Worm (Caenorhabditis elegans) whole organism, mixed stage, embryonic: ENCODE measurements around the gene cest-16.

Experiments used
- M03D4.4 ChIP-seq: sonication (generic microtip); optimal IDR thresholded peaks from 2 replicates; lab custom pipeline; 2017; ENCODE audit warnings: mild to moderate bottlenecking, missing genetic modification characterization, missing compliant biosample characterization
- bed-3 ChIP-seq: fragments of 200-800 bp; sonication (Bioruptor generic); optimal IDR thresholded peaks from 3 replicates; lab custom pipeline; 2018; ENCODE audit warnings: mild to moderate bottlenecking, missing genetic modification characterization, moderate library complexity, missing compliant biosample characterization
- ceh-39 ChIP-seq: fragments of 150-350 bp; optimal IDR thresholded peaks from 2 replicates; lab custom pipeline; 2014; ENCODE audit warnings: missing biosample characterization, missing genetic modification characterization
- ceh-43 ChIP-seq: fragments of 200-800 bp; sonication (Bioruptor generic); optimal IDR thresholded peaks from 2 replicates; lab custom pipeline; 2018; ENCODE audit warnings: mild to moderate bottlenecking, missing genetic modification characterization, moderate library complexity, missing compliant biosample characterization
- ceh-83 ChIP-seq: fragments of 200-800 bp; sonication (Bioruptor generic); optimal IDR thresholded peaks from 2 replicates; lab custom pipeline; 2018; ENCODE audit warnings: mild to moderate bottlenecking, missing genetic modification characterization, missing compliant biosample characterization
- ces-1 ChIP-seq: fragments of 150-350 bp; optimal IDR thresholded peaks from 2 replicates; lab custom pipeline; 2014; ENCODE audit warnings: missing biosample characterization, missing genetic modification reagents, missing genetic modification characterization
- cnd-1 ChIP-seq: fragments of 200-800 bp; sonication (Bioruptor generic); optimal IDR thresholded peaks from 2 replicates; lab custom pipeline; 2018; ENCODE audit warnings: mild to moderate bottlenecking, missing genetic modification characterization, missing compliant biosample characterization
- drap-1 ChIP-seq: fragments of 200-800 bp; sonication (Bioruptor generic); optimal IDR thresholded peaks from 3 replicates; lab custom pipeline; 2018; ENCODE audit warnings: mild to moderate bottlenecking, missing genetic modification characterization, missing compliant biosample characterization
- elt-3 ChIP-seq: fragments of 150-350 bp; optimal IDR thresholded peaks from 2 replicates; lab custom pipeline; 2014; ENCODE audit warnings: missing biosample characterization, missing genetic modification characterization
- flh-1 ChIP-seq: fragments of 200-800 bp; sonication (Bioruptor generic); optimal IDR thresholded peaks from 2 replicates; lab custom pipeline; 2018; ENCODE audit warnings: mild to moderate bottlenecking, missing genetic modification characterization, moderate library complexity, missing compliant biosample characterization
- ham-2 ChIP-seq: fragments of 200-800 bp; sonication (Bioruptor generic); optimal IDR thresholded peaks from 2 replicates; lab custom pipeline; 2018; ENCODE audit warnings: mild to moderate bottlenecking, missing genetic modification characterization, missing compliant biosample characterization
- hlh-1 ChIP-seq: fragments of 150-350 bp; optimal IDR thresholded peaks from 2 replicates; lab custom pipeline; 2014; ENCODE audit warnings: missing biosample characterization, missing genetic modification reagents, missing genetic modification characterization
- lin-13 ChIP-seq: fragments of 150-350 bp; optimal IDR thresholded peaks from 2 replicates; lab custom pipeline; 2014; ENCODE audit warnings: missing biosample characterization, missing genetic modification characterization
- lin-32 ChIP-seq: fragments of 200-800 bp; sonication (Bioruptor generic); optimal IDR thresholded peaks from 2 replicates; lab custom pipeline; 2018; ENCODE audit warnings: mild to moderate bottlenecking, missing genetic modification characterization, missing compliant biosample characterization
- lsy-2 ChIP-seq: fragments of 150-350 bp; optimal IDR thresholded peaks from 2 replicates; lab custom pipeline; 2014; ENCODE audit warnings: missing biosample characterization, missing genetic modification characterization
- mab-5 ChIP-seq: fragments of 150-350 bp; optimal IDR thresholded peaks from 2 replicates; lab custom pipeline; 2014; ENCODE audit warnings: missing biosample characterization, missing genetic modification characterization
- mep-1 ChIP-seq: fragments of 150-350 bp; optimal IDR thresholded peaks from 2 replicates; lab custom pipeline; 2017; ENCODE audit warnings: missing biosample characterization, missing genetic modification reagents, missing genetic modification characterization, inconsistent platforms
- mls-2 ChIP-seq: sonication (generic microtip); optimal IDR thresholded peaks from 2 replicates; lab custom pipeline; 2016; ENCODE audit warnings: mild to moderate bottlenecking, missing genetic modification characterization, moderate library complexity, missing compliant biosample characterization
- nhr-12 ChIP-seq: fragments of 150-350 bp; optimal IDR thresholded peaks from 2 replicates; lab custom pipeline; 2014; ENCODE audit warnings: missing biosample characterization, missing genetic modification characterization
- nhr-237 ChIP-seq: fragments of 150-350 bp; optimal IDR thresholded peaks from 2 replicates; lab custom pipeline; 2014; ENCODE audit warnings: missing biosample characterization, missing genetic modification characterization
- nhr-76 ChIP-seq: sonication (generic microtip); optimal IDR thresholded peaks from 2 replicates; lab custom pipeline; 2017; ENCODE audit warnings: missing biosample characterization, missing genetic modification characterization
- pha-4 ChIP-seq: fragments of 150-350 bp; optimal IDR thresholded peaks from 2 replicates; lab custom pipeline; 2018; ENCODE audit warnings: missing biosample characterization, missing genetic modification reagents, missing genetic modification characterization
- snpc-4 ChIP-seq: fragments of 150-350 bp; optimal IDR thresholded peaks from 2 replicates; lab custom pipeline; 2014; ENCODE audit warnings: missing biosample characterization, missing genetic modification characterization
- sptf-1 ChIP-seq: sonication (generic microtip); optimal IDR thresholded peaks from 2 replicates; lab custom pipeline; 2017; ENCODE audit warnings: mild to moderate bottlenecking, missing genetic modification characterization, moderate library complexity, missing compliant biosample characterization
- tbx-8 ChIP-seq: fragments of 200-800 bp; sonication (Bioruptor generic); optimal IDR thresholded peaks from 2 replicates; lab custom pipeline; 2018; ENCODE audit warnings: mild to moderate bottlenecking, missing genetic modification characterization, moderate library complexity, missing compliant biosample characterization
- unc-120 ChIP-seq: sonication (generic microtip); optimal IDR thresholded peaks from 2 replicates; lab custom pipeline; 2017; ENCODE audit warnings: missing genetic modification characterization, missing compliant biosample characterization; ENCODE audit not compliant: poor library complexity, severe bottlenecking
- unc-39 ChIP-seq: fragments of 150-350 bp; optimal IDR thresholded peaks from 2 replicates; lab custom pipeline; 2014; ENCODE audit warnings: missing biosample characterization, missing genetic modification characterization
- unc-62 ChIP-seq: fragments of 150-350 bp; optimal IDR thresholded peaks from 2 replicates; lab custom pipeline; 2014; ENCODE audit warnings: missing biosample characterization, missing genetic modification reagents, missing genetic modification characterization
- zip-8 ChIP-seq: fragments of 150-350 bp; optimal IDR thresholded peaks from 2 replicates; lab custom pipeline; 2014; ENCODE audit warnings: missing biosample characterization, missing genetic modification characterization
- ztf-11 ChIP-seq: fragments of 150-350 bp; optimal IDR thresholded peaks from 2 replicates; lab custom pipeline; 2014; ENCODE audit warnings: missing biosample characterization, missing genetic modification characterization

cest-16 gene

DNA sequence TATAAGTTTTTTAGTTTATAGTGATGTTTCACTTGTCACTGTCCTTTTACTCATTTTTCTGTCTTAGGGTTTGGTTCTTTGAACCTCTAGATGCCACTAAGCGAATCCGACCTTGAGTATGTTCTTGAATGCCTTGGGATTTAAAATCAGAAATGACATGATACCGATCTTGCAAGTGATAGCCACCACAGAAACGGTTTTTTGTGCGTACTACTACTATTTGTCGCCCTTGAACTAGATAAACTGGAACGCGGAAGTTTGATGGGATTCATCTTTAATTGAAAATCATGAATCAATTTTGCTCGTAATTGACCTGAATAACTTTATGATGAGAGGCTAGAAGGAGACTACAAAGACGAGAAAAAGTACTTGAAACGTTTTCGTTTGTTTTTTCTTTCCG, 19.1 kb downstream of the cest-16 start:
- TF ChIP-seq ztf-11 (no peak), drap-1 (GFP tag; lab: Kevin White, UChicago) (no peak), lin-13 (tag; lab: Kevin White, UChicago) (no peak), mls-2 (tag; lab: Kevin White, UChicago) (no peak), snpc-4 (tag; lab: Kevin White, UChicago) (no peak), lsy-2 (tag; lab: Kevin White, UChicago) (no peak), ces-1 (GFP tag; lab: Kevin White, UChicago) (no peak), M03D4.4 (no peak), flh-1 (GFP tag; lab: Kevin White, UChicago) (no peak), ham-2 (no peak), nhr-12 (tag; lab: Kevin White, UChicago) (no peak), mep-1 (no peak), unc-62 (GFP tag; lab: Kevin White, UChicago) (no peak), ceh-39 (tag; lab: Kevin White, UChicago) (no peak)

DNA sequence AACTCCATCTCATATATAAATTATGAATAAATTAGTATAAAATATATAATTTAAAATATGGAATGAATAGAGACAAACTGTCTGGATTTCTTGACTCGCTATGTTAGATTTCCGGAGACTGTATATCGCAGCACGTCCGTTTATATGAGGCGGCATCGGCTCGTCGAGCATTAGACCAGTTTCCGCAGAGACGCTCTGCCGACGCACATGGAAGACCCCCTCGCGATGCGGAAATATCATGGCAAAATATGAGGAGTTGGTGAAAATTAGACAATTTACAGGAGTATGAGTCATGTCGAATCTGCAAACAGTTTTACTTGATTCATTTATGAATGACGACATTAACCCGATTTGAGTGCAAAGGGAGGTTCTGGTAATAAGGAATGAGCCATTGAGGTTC, 19.8 kb downstream of the cest-16 start, which contains the start of gene chtb-3:
TSS of gene chtb-3 (minus strand) at position 101 of the 400 bp plus-strand sequence.
- TF ChIP-seq hlh-1 (no peak), nhr-12 (tag; lab: Kevin White, UChicago) (no peak), mls-2 (tag; lab: Kevin White, UChicago) (no peak), lsy-2 (tag; lab: Kevin White, UChicago) (no peak), sptf-1 (no peak), mep-1 (no peak), unc-62 (GFP tag; lab: Kevin White, UChicago) (no peak), ztf-11 (no peak), bed-3 (GFP tag; lab: Kevin White, UChicago) (no peak), ham-2 (no peak), nhr-237 (tag; lab: Kevin White, UChicago) (no peak), lin-13 (tag; lab: Kevin White, UChicago) (no peak), elt-3 (tag; lab: Kevin White, UChicago) (no peak), ces-1 (GFP tag; lab: Kevin White, UChicago) (no peak), lin-32 (GFP tag; lab: Kevin White, UChicago) (no peak)

DNA sequence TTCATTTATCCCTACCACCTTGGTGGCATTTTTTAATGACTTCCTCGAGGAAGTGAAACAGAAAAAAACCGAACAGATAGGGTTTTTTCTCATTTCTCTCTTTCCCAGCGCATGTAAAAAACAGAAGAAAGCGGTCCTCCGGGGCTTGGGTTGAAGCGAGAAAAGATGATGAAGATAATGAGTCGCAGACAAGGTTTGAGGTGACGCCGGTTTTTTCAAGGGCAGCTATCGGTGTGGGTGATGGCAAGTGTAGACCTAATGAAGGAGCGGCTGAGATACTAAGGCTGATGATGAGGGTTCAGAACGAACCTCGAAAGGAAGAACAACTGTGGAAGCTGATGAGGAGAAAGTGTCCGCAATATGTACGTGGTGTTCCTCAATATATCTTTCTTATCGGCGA, 21.1 kb downstream of the cest-16 start:
- TF ChIP-seq ceh-43 (GFP tag; lab: Kevin White, UChicago) (no peak), unc-39 (tag; lab: Kevin White, UChicago) (no peak), elt-3 (tag; lab: Kevin White, UChicago) (no peak), ham-2 (no peak), lin-32 (GFP tag; lab: Kevin White, UChicago) (no peak), drap-1 (GFP tag; lab: Kevin White, UChicago) (no peak), ztf-11 (no peak), flh-1 (GFP tag; lab: Kevin White, UChicago) (no peak), tbx-8 (GFP tag; lab: Kevin White, UChicago) (no peak), unc-120 (no peak), mab-5 (tag; lab: Kevin White, UChicago) (no peak), snpc-4 (tag; lab: Kevin White, UChicago) (no peak), nhr-76 (tag; lab: Kevin White, UChicago) (no peak)
- TF ChIP-seq, all 35 proteins: peak for 0

DNA sequence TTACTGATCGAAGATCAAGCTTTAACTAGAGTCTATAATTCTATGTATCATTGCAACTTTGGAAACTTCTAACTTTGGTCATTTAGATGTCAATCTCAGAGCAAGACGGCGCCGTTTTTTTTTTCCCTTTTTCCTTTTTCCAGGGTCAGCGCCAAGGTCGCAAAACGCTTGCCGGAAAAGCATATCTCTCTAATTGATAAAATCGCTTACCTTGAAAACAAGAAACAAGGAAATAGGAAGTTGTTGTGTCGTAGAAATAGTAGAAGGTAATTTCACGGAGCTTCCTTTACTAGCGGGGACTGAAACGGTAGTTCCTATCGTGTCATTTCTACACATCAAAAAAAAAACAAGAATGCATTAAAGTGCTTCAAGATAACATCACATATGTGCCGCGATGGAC, 21.6 kb downstream of the cest-16 start:
- TF ChIP-seq nhr-237 (tag; lab: Kevin White, UChicago) = no peak
- TF ChIP-seq mls-2 (tag; lab: Kevin White, UChicago) = no peak
- no peak for TF ChIP-seq zip-8
- TF ChIP-seq tbx-8 (GFP tag; lab: Kevin White, UChicago) = no peak

DNA sequence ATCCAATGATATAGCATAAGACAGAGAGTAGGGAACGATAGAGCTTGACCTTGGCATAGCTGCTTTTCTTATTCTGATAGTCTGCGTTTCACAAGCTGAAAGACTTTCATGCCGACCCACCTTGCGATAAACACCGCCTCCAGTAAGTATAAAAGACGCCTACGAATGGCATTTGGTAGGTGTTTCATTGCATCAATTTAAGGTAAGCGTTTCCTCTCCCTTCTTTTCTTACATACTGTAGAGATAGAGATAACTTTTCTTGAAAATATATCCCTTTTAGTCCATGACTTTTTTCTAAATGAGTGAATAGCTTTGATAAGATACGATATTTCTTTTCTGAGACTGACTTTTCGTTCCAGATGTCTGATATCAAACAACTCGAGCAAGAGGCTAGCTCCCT, 23.4 kb downstream of the cest-16 start, which contains the start of gene col-167:
TSS of gene col-167 (plus strand) at position 360 of the 400 bp plus-strand sequence.
- TF ChIP-seq pha-4 (tag; lab: Kevin White, UChicago) = no peak
- no peak for TF ChIP-seq ceh-83 (GFP tag; lab: Kevin White, UChicago)
- no peak for TF ChIP-seq mep-1
- no peak for TF ChIP-seq unc-62 (GFP tag; lab: Kevin White, UChicago)
- TF ChIP-seq M03D4.4 = no peak
- no peak for TF ChIP-seq unc-39 (tag; lab: Kevin White, UChicago)
- TF ChIP-seq cnd-1 (tag; lab: Kevin White, UChicago) = no peak
- TF ChIP-seq tbx-8 (GFP tag; lab: Kevin White, UChicago) = no peak
- TF ChIP-seq, all 35 proteins: peak for 0
